Worm (Caenorhabditis elegans): Measurements from ENCODE around the gene arrd-9.

arrd-9 gene

DNA sequence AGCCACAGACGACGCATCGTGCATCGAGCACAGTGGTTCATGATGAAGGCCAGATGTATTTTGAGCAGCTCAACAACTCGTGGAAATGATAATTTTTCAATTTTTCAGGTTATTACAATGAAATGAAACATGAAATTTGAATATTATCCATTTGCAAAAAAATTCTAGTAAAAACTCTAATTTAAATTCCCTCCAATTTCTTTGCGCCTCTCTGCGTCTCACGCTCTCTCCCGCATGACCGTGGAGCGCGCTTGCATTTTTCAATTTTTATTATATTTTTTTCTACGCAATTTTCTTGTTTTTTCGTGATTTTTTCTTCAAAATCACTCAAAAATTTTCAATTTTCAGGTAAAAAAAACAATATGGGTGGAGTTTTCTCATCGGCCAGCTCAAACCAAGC lies 21.3 kb downstream of the arrd-9 start, which contains the start of gene tag-281 (continued):
- TF ChIP-seq zfh-2 (GFP tag; conservative IDR thresholded peaks at IDR 0.05) (no peak), egl-18 (GFP tag; IDR thresholded peaks at IDR 0.05) (no peak), attf-3 (GFP tag; conservative IDR thresholded peaks at IDR 0.05) (peak; percentile 38; the same call in 1 of the 2 replicates), Y79H2A.3 (GFP tag; conservative IDR thresholded peaks at IDR 0.05) (no peak), nhr-80 (tag; optimal IDR thresholded peaks at IDR 0.05) (no peak), ztf-22 (GFP tag; optimal IDR thresholded peaks at IDR 0.05) (no peak), rec-8 (tag; optimal IDR thresholded peaks at IDR 0.05) (no peak), F33H1.4 (GFP tag; IDR thresholded peaks at IDR 0.05) (peak; percentile 73), ztf-6 (GFP tag; IDR thresholded peaks at IDR 0.05) (no peak), aptf-3 (GFP tag; IDR thresholded peaks at IDR 0.05) (no peak), ZK185.1 (tag; optimal IDR thresholded peaks at IDR 0.05; ENCODE audit: poor library complexity, severe bottlenecking) (no peak), nfya-2 (GFP tag; IDR thresholded peaks at IDR 0.05) (no peak), F39B2.1 (GFP tag; IDR thresholded peaks at IDR 0.05) (no peak), ztf-28 (GFP tag; IDR thresholded peaks at IDR 0.05) (no peak), efl-1 (GFP tag; optimal IDR thresholded peaks at IDR 0.05) (peak; percentile 87), K12H6.12 (tag; optimal IDR thresholded peaks at IDR 0.05) (peak; percentile 9), bed-1 (GFP tag; IDR thresholded peaks at IDR 0.05) (no peak), madf-3 (GFP tag; IDR thresholded peaks at IDR 0.05) (no peak), let-607 (tag; optimal IDR thresholded peaks at IDR 0.05) (no peak), B0035.1 (tag; optimal IDR thresholded peaks at IDR 0.05) (no peak), F57A8.1 (GFP tag; optimal IDR thresholded peaks at IDR 0.05) (no peak), B0336.3 (GFP tag; IDR thresholded peaks at IDR 0.05) (no peak), snpc-1.1 (tag; optimal IDR thresholded peaks at IDR 0.05; ENCODE audit: insufficient read depth) (peak; percentile 39), gei-17 (GFP tag; optimal IDR thresholded peaks at IDR 0.05) (no peak), rpc-1 (optimal IDR thresholded peaks at IDR 0.05) (no peak), rpc-1 (tag; optimal IDR thresholded peaks at IDR 0.05) (no peak), rcor-1 (GFP tag; IDR thresholded peaks at IDR 0.05) (peak; percentile 59), nfyb-1 (GFP tag; IDR thresholded peaks at IDR 0.05) (no peak), lin-54 (GFP tag; optimal IDR thresholded peaks at IDR 0.05) (peak; percentile 97), fkh-3 (tag; optimal IDR thresholded peaks at IDR 0.05) (no peak), ceh-27 (GFP tag; optimal IDR thresholded peaks at IDR 0.05) (no peak), egl-44 (GFP tag; IDR thresholded peaks at IDR 0.05) (no peak), mcd-1 (GFP tag; IDR thresholded peaks at IDR 0.05) (peak; percentile 98), madf-8 (GFP tag; conservative IDR thresholded peaks at IDR 0.05) (peak; percentile 32; the same call in 1 of the 2 replicates), D2030.7 (GFP tag; IDR thresholded peaks at IDR 0.05) (peak; percentile 28; the same call in 1 of the 2 replicates), mes-4 (tag; optimal IDR thresholded peaks at IDR 0.05) (no peak), Y53G8AR.9 (GFP tag; conservative IDR thresholded peaks at IDR 0.05) (peak; percentile 50; the same call in 1 of the 2 replicates), hrde-1 (tag; optimal IDR thresholded peaks at IDR 0.05; ENCODE audit: borderline replicate concordance) (no peak), B0261.1 (tag; optimal IDR thresholded peaks at IDR 0.05) (no peak), tlf-1 (GFP tag; optimal IDR thresholded peaks at IDR 0.05) (no peak), ccch-3 (GFP tag; optimal IDR thresholded peaks at IDR 0.05) (no peak), sptf-2 (GFP tag; optimal IDR thresholded peaks at IDR 0.05) (no peak), T26A5.8 (tag; optimal IDR thresholded peaks at IDR 0.05) (no peak), Y67H2A.10 (GFP tag; conservative IDR thresholded peaks at IDR 0.05) (no peak), sdz-38 (tag; optimal IDR thresholded peaks at IDR 0.05) (no peak), snpc-3.4 (tag; optimal IDR thresholded peaks at IDR 0.05) (no peak), pbrm-1 (GFP tag; IDR thresholded peaks at IDR 0.05) (peak; percentile 66; the same call in 1 of the 2 replicates), cebp-2 (GFP tag; IDR thresholded peaks at IDR 0.05) (no peak), repo-1 (tag; optimal IDR thresholded peaks at IDR 0.05) (no peak)
